Fruit fly (Drosophila melanogaster): ENCODE measurements around the gene CG7443.

Gene CG7443

dm6 chr3R:8356626-8357290, 32.6 kb downstream of the CG7443 start, which contains the start of gene stck (continued):
- TF ChIP-seq pan (optimal IDR thresholded peaks at IDR 0.05) (no peak), pan (GFP tag; optimal IDR thresholded peaks at IDR 0.05 in 1 of 2, IDR thresholded peaks at IDR 0.05 in 1 of 2) (no peak), Hmr (GFP tag; optimal IDR thresholded peaks at IDR 0.05) (peak; percentile 31), ham (GFP tag; IDR thresholded peaks at IDR 0.05) (no peak), CG9797 (GFP tag; optimal IDR thresholded peaks at IDR 0.05) (peak; percentile 78), HHEX (GFP tag; optimal IDR thresholded peaks at IDR 0.05) (no peak), CG32772 (GFP tag; IDR thresholded peaks at IDR 0.05) (no peak), phol (tag; optimal IDR thresholded peaks at IDR 0.05) (peak; percentile 32), abd-A (tag; optimal IDR thresholded peaks at IDR 0.05) (peak; percentile 5), CG2120 (GFP tag; optimal IDR thresholded peaks at IDR 0.05) (peak; percentile 30), CG7556 (GFP tag; optimal IDR thresholded peaks at IDR 0.05) (no peak), Stat92E (GFP tag; optimal IDR thresholded peaks at IDR 0.05) (peak in 1 of 3 experiments; percentile 16), Atf6 (GFP tag; IDR thresholded peaks at IDR 0.05) (no peak), CG1233 (GFP tag; optimal IDR thresholded peaks at IDR 0.05) (no peak), eve (GFP tag; optimal IDR thresholded peaks at IDR 0.05) (no peak), kay (GFP tag; optimal IDR thresholded peaks at IDR 0.05) (no peak), CG12071 (GFP tag; optimal IDR thresholded peaks at IDR 0.05) (no peak), CG15601 (tag; optimal IDR thresholded peaks at IDR 0.05) (peak; percentile 30), Vsx1 (GFP tag; optimal IDR thresholded peaks at IDR 0.05) (peak; percentile 8), Sry-β (GFP tag; optimal IDR thresholded peaks at IDR 0.05) (peak; percentile 97), sc (optimal IDR thresholded peaks at IDR 0.05) (no peak), sc (GFP tag; optimal IDR thresholded peaks at IDR 0.05) (no peak), fd64A (GFP tag; optimal IDR thresholded peaks at IDR 0.05) (no peak), MESR4 (GFP tag; optimal IDR thresholded peaks at IDR 0.05) (peak; percentile 53), CG6654 (GFP tag; optimal IDR thresholded peaks at IDR 0.05) (no peak), Neu2 (GFP tag; optimal IDR thresholded peaks at IDR 0.05; ENCODE audit: borderline replicate concordance) (no peak), Abd-B (GFP tag; optimal IDR thresholded peaks at IDR 0.05) (no peak), gro (GFP tag; optimal IDR thresholded peaks at IDR 0.05) (peak; percentile 30), CG31388 (GFP tag; optimal IDR thresholded peaks at IDR 0.05) (no peak), pho (GFP tag; optimal IDR thresholded peaks at IDR 0.05) (peak; percentile 7), otp (GFP tag; IDR thresholded peaks at IDR 0.05) (no peak), CG9437 (GFP tag; optimal IDR thresholded peaks at IDR 0.05) (no peak), Mad (GFP tag; optimal IDR thresholded peaks at IDR 0.05) (no peak), lmd (GFP tag; IDR thresholded peaks at IDR 0.05) (no peak), CG7839 (tag; optimal IDR thresholded peaks at IDR 0.05) (no peak), CG13287 (GFP tag; IDR thresholded peaks at IDR 0.05; ENCODE audit: partially characterized antibody) (peak; percentile 71; the same call in 1 of the 2 replicates), CG15479 (GFP tag; optimal IDR thresholded peaks at IDR 0.05) (no peak), CG5180 (GFP tag; optimal IDR thresholded peaks at IDR 0.05) (no peak), CG16815 (GFP tag; optimal IDR thresholded peaks at IDR 0.05) (no peak), hb (GFP tag; IDR thresholded peaks at IDR 0.05; ENCODE audit: partially characterized antibody) (no peak), CG18619 (GFP tag; optimal IDR thresholded peaks at IDR 0.05) (no peak), CG6854 (GFP tag; optimal IDR thresholded peaks at IDR 0.05) (no peak), unc-4 (GFP tag; IDR thresholded peaks at IDR 0.05; ENCODE audit: partially characterized antibody) (peak; percentile 63; the same call in 1 of the 2 replicates), wek (GFP tag; optimal IDR thresholded peaks at IDR 0.05) (peak; percentile 11), Sry-δ (GFP tag; optimal IDR thresholded peaks at IDR 0.05) (peak; percentile 79), Tbp (GFP tag; optimal IDR thresholded peaks at IDR 0.05) (no peak), BEAF-32 (GFP tag; optimal IDR thresholded peaks at IDR 0.05) (peak; percentile 81), TFAM (GFP tag; optimal IDR thresholded peaks at IDR 0.05) (no peak), lola (GFP tag; optimal IDR thresholded peaks at IDR 0.05) (no peak)
